Fruit fly (Drosophila melanogaster): ENCODE results near the gene Vtld.

Vtld gene

DNA sequence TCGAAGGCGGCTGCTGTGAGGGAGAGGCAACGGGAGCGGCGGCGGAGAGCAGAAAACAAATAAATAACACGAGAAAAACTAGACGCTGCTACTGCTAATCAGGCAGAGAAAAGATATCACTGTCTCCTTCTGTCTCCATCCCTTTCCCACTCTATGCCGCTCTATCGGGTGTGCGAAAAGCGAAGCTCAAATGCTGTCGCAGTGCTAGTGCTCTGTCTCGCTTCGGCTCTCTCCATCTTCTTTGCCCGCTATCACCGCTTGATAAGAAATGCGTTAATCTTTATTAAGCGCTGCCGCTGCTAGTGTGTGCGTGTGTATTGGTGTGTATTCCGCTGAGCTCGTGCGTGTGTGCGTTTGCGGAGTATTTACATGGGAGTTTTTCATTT is 31.5 kb downstream of the Vtld start:
- TF ChIP-seq dl (GFP tag; optimal IDR thresholded peaks at IDR 0.05; ENCODE audit: insufficient read depth in 1 of 2, partially characterized antibody in 2 of 2) (no peak), Dif (GFP tag; optimal IDR thresholded peaks at IDR 0.05; ENCODE audit: partially characterized antibody) (peak; percentile 1), N (GFP tag; optimal IDR thresholded peaks at IDR 0.05) (peak; percentile 15)

DNA sequence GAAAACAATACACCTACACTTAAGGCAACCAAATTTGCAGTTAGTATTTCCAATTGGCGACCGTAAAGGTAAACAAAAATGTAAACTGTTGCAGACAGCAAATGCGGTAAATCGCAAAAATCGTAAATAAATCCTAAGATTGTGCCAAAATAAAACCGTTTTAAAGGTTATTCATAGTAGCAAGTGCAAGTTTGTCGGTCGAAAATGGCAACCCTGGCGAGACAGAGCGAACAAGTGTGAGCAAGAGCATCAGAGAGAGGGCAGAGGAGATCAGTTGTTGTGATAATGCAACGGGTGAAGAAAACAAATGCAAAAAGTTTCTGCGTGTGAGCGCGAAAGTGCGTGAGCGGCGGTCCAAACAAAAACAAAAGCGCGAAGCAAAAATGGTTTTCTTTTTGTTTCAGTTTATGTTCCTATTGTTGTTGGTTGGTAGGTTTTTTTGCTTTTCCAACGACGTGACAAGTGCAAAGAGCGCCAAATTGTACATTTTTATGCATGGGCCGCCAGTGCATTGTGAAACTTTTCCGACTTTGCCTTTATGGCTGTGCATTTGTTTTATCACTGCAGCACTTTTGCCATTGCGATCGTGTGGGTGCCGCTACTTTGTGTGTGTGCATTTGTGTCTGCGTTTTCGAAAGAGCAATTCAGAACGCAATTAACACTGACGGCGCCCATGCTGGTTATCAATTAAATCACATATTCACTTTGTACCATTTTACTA is 32.7 kb downstream of the Vtld start:
- TF ChIP-seq lola (GFP tag; optimal IDR thresholded peaks at IDR 0.05) (no peak), h (GFP tag; optimal IDR thresholded peaks at IDR 0.05) (no peak)

DNA sequence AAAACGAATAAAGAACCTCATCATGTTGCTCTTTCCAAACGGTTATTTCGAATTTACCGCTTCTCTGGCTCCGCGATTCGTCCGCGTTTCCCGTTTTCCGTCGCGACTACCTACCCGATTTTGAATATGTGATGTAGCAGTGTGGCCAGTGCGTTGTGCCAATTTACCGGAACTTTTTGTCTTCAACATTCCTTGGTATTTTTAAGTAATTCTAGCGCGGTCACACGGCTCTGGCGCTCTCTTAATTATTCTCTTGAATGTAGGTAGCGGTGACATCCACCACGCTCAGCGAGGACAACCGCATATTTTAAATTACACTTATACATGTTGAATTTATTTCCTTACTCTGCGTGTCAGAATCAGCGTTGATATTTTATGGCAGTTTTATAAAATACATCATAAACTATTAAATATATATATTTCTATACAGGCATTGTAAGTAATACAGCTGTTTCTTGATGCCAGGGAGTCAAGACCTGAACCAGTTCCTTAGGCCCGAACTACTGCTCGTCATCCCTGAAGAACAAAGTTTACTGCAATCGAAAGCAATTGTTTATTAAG is 33.3 kb downstream of the Vtld start, which contains the start of the genes CG42637, Gyc76C and SREBP:
TSS of gene CG42637 (minus strand) at position 132 of the 561 bp plus-strand sequence.
TSS of gene Gyc76C (minus strand) at position 132 of the 561 bp plus-strand sequence.
TSS of gene SREBP (plus strand) at position 498 of the 561 bp plus-strand sequence.
- no peak for TF ChIP-seq Hnf4 (GFP tag; optimal IDR thresholded peaks at IDR 0.05)
- no peak for TF ChIP-seq h (GFP tag; optimal IDR thresholded peaks at IDR 0.05)
- TF ChIP-seq Rel (GFP tag; optimal IDR thresholded peaks at IDR 0.05): peak; percentile 38
- TF ChIP-seq Rel (tag; optimal IDR thresholded peaks at IDR 0.05): peak; percentile 47
- TF ChIP-seq Hr83 (GFP tag; optimal IDR thresholded peaks at IDR 0.05; ENCODE audit: poor library complexity, severe bottlenecking): peak; percentile 38
- TF ChIP-seq HLH106 (tag; optimal IDR thresholded peaks at IDR 0.05): peak; percentile 37
- TF ChIP-seq Mio (GFP tag; optimal IDR thresholded peaks at IDR 0.05): no peak
- no peak for TF ChIP-seq Jra (GFP tag; optimal IDR thresholded peaks at IDR 0.05)
- peak; percentile 83 for TF ChIP-seq brk (GFP tag; optimal IDR thresholded peaks at IDR 0.05)
- peak; percentile 85 for TF ChIP-seq sage (GFP tag; optimal IDR thresholded peaks at IDR 0.05)
- no peak for TF ChIP-seq Dfd (GFP tag; optimal IDR thresholded peaks at IDR 0.05)
- peak; percentile 14 for TF ChIP-seq fru (GFP tag; optimal IDR thresholded peaks at IDR 0.05)
- TF ChIP-seq dl (GFP tag; optimal IDR thresholded peaks at IDR 0.05; ENCODE audit: insufficient read depth in 1 of 2, partially characterized antibody in 2 of 2): no peak
- peak; percentile 52 for TF ChIP-seq Dif (GFP tag; optimal IDR thresholded peaks at IDR 0.05; ENCODE audit: partially characterized antibody)
- TF ChIP-seq dmrt93B (GFP tag; optimal IDR thresholded peaks at IDR 0.05): no peak
- no peak for TF ChIP-seq OdsH (GFP tag; optimal IDR thresholded peaks at IDR 0.05)
- TF ChIP-seq Vsx2 (GFP tag; optimal IDR thresholded peaks at IDR 0.05; ENCODE audit: partially characterized antibody): no peak
- peak; percentile 20 for TF ChIP-seq rgr (GFP tag; optimal IDR thresholded peaks at IDR 0.05)
- no peak for TF ChIP-seq ey (GFP tag; optimal IDR thresholded peaks at IDR 0.05)

DNA sequence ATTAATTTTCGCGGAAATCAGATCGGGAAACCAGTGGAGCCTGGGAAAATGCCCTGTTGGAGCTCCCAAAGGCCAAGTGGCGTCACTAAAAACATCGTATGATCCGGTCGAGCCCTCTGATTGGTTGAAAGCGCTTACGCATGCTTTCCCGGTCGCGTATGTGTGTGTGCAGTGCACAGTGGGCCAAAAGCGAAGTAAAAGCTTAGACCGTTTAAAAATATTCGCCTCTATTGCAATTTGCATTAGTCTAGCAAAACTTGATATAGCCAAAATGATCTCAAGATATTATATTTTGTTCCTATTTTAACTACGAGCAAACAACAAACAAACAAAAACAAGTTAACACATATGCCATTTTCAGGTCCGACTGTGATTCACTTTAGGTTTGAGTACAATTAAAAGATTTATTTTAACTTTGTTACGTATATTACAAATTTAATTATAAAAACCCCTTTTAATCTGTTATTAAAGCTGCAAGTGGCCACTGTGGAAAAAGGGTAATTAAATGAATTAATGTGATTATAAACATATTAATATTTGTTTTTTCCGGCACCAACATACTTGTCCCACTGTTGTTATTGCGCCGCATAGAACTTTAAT is 34.1 kb downstream of the Vtld start:
- TF ChIP-seq ey (GFP tag; optimal IDR thresholded peaks at IDR 0.05): peak; percentile 83
- TF ChIP-seq pan (optimal IDR thresholded peaks at IDR 0.05): no peak
- no peak for TF ChIP-seq usp (GFP tag; optimal IDR thresholded peaks at IDR 0.05)
- peak; percentile 80 for TF ChIP-seq CG32264 (GFP tag; optimal IDR thresholded peaks at IDR 0.05)
- TF ChIP-seq rgr (GFP tag; optimal IDR thresholded peaks at IDR 0.05): peak; percentile 82
- peak; percentile 78 for TF ChIP-seq psq (GFP tag; optimal IDR thresholded peaks at IDR 0.05)
- peak; percentile 15 for TF ChIP-seq Dif (GFP tag; optimal IDR thresholded peaks at IDR 0.05; ENCODE audit: partially characterized antibody)
- no peak for TF ChIP-seq Mio (GFP tag; optimal IDR thresholded peaks at IDR 0.05)
- peak; percentile 71 for TF ChIP-seq CG9705 (GFP tag; optimal IDR thresholded peaks at IDR 0.05)
- TF ChIP-seq Sp1 (GFP tag; optimal IDR thresholded peaks at IDR 0.05): peak; percentile 89
- TF ChIP-seq N (GFP tag; optimal IDR thresholded peaks at IDR 0.05): peak; percentile 55
- peak; percentile 21 to 91 for TF ChIP-seq foxo (GFP tag; optimal IDR thresholded peaks at IDR 0.05)
- peak; percentile 81 for TF ChIP-seq fru (GFP tag; optimal IDR thresholded peaks at IDR 0.05)
- TF ChIP-seq dsf (GFP tag; optimal IDR thresholded peaks at IDR 0.05; ENCODE audit: borderline replicate concordance): peak; percentile 33
- peak; percentile 86 for TF ChIP-seq h (GFP tag; optimal IDR thresholded peaks at IDR 0.05)
- peak; percentile 84 for TF ChIP-seq Hr83 (GFP tag; optimal IDR thresholded peaks at IDR 0.05; ENCODE audit: poor library complexity, severe bottlenecking)
- TF ChIP-seq woc (GFP tag; optimal IDR thresholded peaks at IDR 0.05): peak; percentile 89
- peak; percentile 83 for TF ChIP-seq sv (GFP tag; optimal IDR thresholded peaks at IDR 0.05)
- TF ChIP-seq dmrt93B (GFP tag; optimal IDR thresholded peaks at IDR 0.05): no peak
- peak; percentile 95 for TF ChIP-seq HLH106 (tag; optimal IDR thresholded peaks at IDR 0.05)
- TF ChIP-seq Hnf4 (GFP tag; optimal IDR thresholded peaks at IDR 0.05): no peak
- TF ChIP-seq sage (GFP tag; optimal IDR thresholded peaks at IDR 0.05): peak; percentile 66
- peak; percentile 51 for TF ChIP-seq Rel (GFP tag; optimal IDR thresholded peaks at IDR 0.05)
- peak; percentile 35 for TF ChIP-seq Rel (tag; optimal IDR thresholded peaks at IDR 0.05)
- TF ChIP-seq OdsH (GFP tag; optimal IDR thresholded peaks at IDR 0.05): peak; percentile 90
- TF ChIP-seq br (GFP tag; optimal IDR thresholded peaks at IDR 0.05): no peak
- peak; percentile 72 for TF ChIP-seq Jra (GFP tag; optimal IDR thresholded peaks at IDR 0.05)
